Fruit fly (Drosophila melanogaster) whole organism, prepupa: ENCODE results near the gene CG42833.

ENCODE experiments used
- Blimp-1 ChIP-seq: fragments of 200-800 bp; sonication (Bioruptor generic); optimal IDR thresholded peaks from 3 replicates; lab custom pipeline; 2017; ENCODE audit warnings: missing biosample characterization, missing genetic modification characterization, mild to moderate bottlenecking, moderate library complexity, missing genetic modification reagents
- CG10669 ChIP-seq: fragments of 200-800 bp; sonication (Bioruptor generic); optimal IDR thresholded peaks from 3 replicates; lab custom pipeline; 2018; ENCODE audit warnings: missing biosample characterization, mild to moderate bottlenecking, missing genetic modification characterization, moderate library complexity
- CG16779 ChIP-seq: fragments of 200-800 bp; sonication (Bioruptor generic); optimal IDR thresholded peaks from 3 replicates; lab custom pipeline; 2017; ENCODE audit warnings: missing biosample characterization, mild to moderate bottlenecking, missing genetic modification characterization
- CG3919 ChIP-seq: fragments of 200-800 bp; sonication (Bioruptor generic); optimal IDR thresholded peaks from 3 replicates; lab custom pipeline; 2016; ENCODE audit warnings: missing biosample characterization, missing genetic modification characterization
- CG4318 ChIP-seq: fragments of 200-800 bp; sonication (Bioruptor generic); optimal IDR thresholded peaks from 3 replicates; lab custom pipeline; 2017; ENCODE audit warnings: missing biosample characterization, mild to moderate bottlenecking, missing genetic modification characterization
- CG6163 ChIP-seq: fragments of 200-800 bp; sonication (Bioruptor generic); IDR thresholded peaks from 3 replicates; pipeline ENCODE4 v1.3.6; 2022; ENCODE audit warnings: missing biosample characterization, missing genetic modification characterization
- CG6792 ChIP-seq: fragments of 200-800 bp; sonication (Bioruptor generic); optimal IDR thresholded peaks from 3 replicates; lab custom pipeline; 2016; ENCODE audit warnings: missing biosample characterization, missing genetic modification characterization
- CG6808 ChIP-seq: fragments of 200-800 bp; sonication (Bioruptor generic); optimal IDR thresholded peaks from 3 replicates; lab custom pipeline; 2017; ENCODE audit warnings: missing biosample characterization, missing genetic modification characterization, mild to moderate bottlenecking, moderate library complexity, missing genetic modification reagents
- CG7368 ChIP-seq: fragments of 200-800 bp; sonication (Bioruptor generic); optimal IDR thresholded peaks from 3 replicates; lab custom pipeline; 2016; ENCODE audit warnings: missing biosample characterization, missing genetic modification characterization
- CG8119 ChIP-seq: fragments of 200-800 bp; sonication (Bioruptor generic); IDR thresholded peaks from 3 replicates; pipeline ENCODE4 v1.3.6; 2022; ENCODE audit warnings: missing biosample characterization, missing genetic modification characterization
- Eip75B ChIP-seq: fragments of 200-800 bp; sonication (Bioruptor generic); optimal IDR thresholded peaks from 3 replicates; lab custom pipeline; 2016; ENCODE audit warnings: missing biosample characterization, missing genetic modification characterization
- Eip78C ChIP-seq: fragments of 200-800 bp; sonication (Bioruptor generic); peaks from one replicate; lab custom pipeline; 2016; ENCODE audit warnings: missing biosample characterization, missing genetic modification characterization
- Eip93F ChIP-seq: fragments of 200-800 bp; sonication (Bioruptor generic); optimal IDR thresholded peaks from 2 replicates; lab custom pipeline; 2016; ENCODE audit warnings: missing biosample characterization, mild to moderate bottlenecking, missing genetic modification characterization
- Ets96B ChIP-seq: fragments of 200-800 bp; optimal IDR thresholded peaks from 2 replicates; lab custom pipeline; 2019; ENCODE audit warnings: missing biosample characterization, mild to moderate bottlenecking, missing genetic modification characterization, moderate library complexity
- Gug ChIP-seq: fragments of 200-800 bp; sonication (Bioruptor generic); IDR thresholded peaks from 2 replicates; pipeline ENCODE4 v1.3.6; 2022; ENCODE audit warnings: missing biosample characterization, missing genetic modification characterization
- Hr38 ChIP-seq: sonication (Bioruptor generic); optimal IDR thresholded peaks from 2 replicates; lab custom pipeline; 2016; ENCODE audit warnings: missing biosample characterization, missing genetic modification characterization
- Met ChIP-seq: fragments of 200-800 bp; sonication (Bioruptor generic); optimal IDR thresholded peaks from 3 replicates; lab custom pipeline; 2016; ENCODE audit warnings: missing biosample characterization, missing genetic modification characterization
- Sox102F ChIP-seq: fragments of 200-800 bp; sonication (Bioruptor generic); optimal IDR thresholded peaks from 2 replicates; lab custom pipeline; 2016; ENCODE audit warnings: missing biosample characterization, mild to moderate bottlenecking, missing genetic modification characterization
- Sox15 ChIP-seq: fragments of 200-800 bp; sonication (Bioruptor generic); optimal IDR thresholded peaks from 3 replicates; lab custom pipeline; 2016; ENCODE audit warnings: missing biosample characterization, missing genetic modification characterization
- acj6 ChIP-seq: fragments of 200-800 bp; sonication (Bioruptor generic); optimal IDR thresholded peaks from 3 replicates; lab custom pipeline; 2016; ENCODE audit warnings: missing biosample characterization, missing genetic modification characterization
- dac ChIP-seq: fragments of 200-800 bp; sonication (Bioruptor generic); optimal IDR thresholded peaks from 2 replicates; lab custom pipeline; 2017; ENCODE audit warnings: missing biosample characterization, mild to moderate bottlenecking, missing genetic modification characterization
- esn ChIP-seq: fragments of 200-800 bp; sonication (Bioruptor generic); optimal IDR thresholded peaks from 2 replicates; lab custom pipeline; 2016; ENCODE audit warnings: missing biosample characterization, mild to moderate bottlenecking, missing genetic modification characterization, moderate library complexity
- fd59A ChIP-seq: fragments of 200-800 bp; sonication (Bioruptor generic); optimal IDR thresholded peaks from 2 replicates; lab custom pipeline; 2017; ENCODE audit warnings: missing biosample characterization, mild to moderate bottlenecking, missing genetic modification characterization, missing genetic modification reagents
- fkh ChIP-seq: fragments of 200-800 bp; sonication (Bioruptor generic); optimal IDR thresholded peaks from 3 replicates; lab custom pipeline; 2017; ENCODE audit warnings: missing biosample characterization, mild to moderate bottlenecking, missing genetic modification characterization, moderate library complexity
- pdm3 ChIP-seq: fragments of 200-800 bp; sonication (Bioruptor generic); optimal IDR thresholded peaks from 3 replicates; lab custom pipeline; 2016; ENCODE audit warnings: missing biosample characterization, missing genetic modification characterization
- salr ChIP-seq, 2 experiments: fragments of 200-800 bp; sonication (Bioruptor generic); optimal IDR thresholded peaks; 3 replicates each; lab custom pipeline; 2016 to 2018; ENCODE audit warnings: missing biosample characterization in 2 of 2, missing genetic modification characterization in 2 of 2, mild to moderate bottlenecking in 1 of 2
- spab ChIP-seq: fragments of 200-800 bp; sonication (Bioruptor generic); optimal IDR thresholded peaks from 2 replicates; lab custom pipeline; 2017; ENCODE audit warnings: missing biosample characterization, mild to moderate bottlenecking, missing genetic modification characterization, missing genetic modification reagents

CG42833 gene

dm6 chr3L:20226153-20226552, 26.3 kb downstream of the CG42833 start:
- TF ChIP-seq spab (GFP tag; lab: Kevin White, UChicago) (no peak), Met (no peak), CG3919 (GFP tag; lab: Kevin White, UChicago) (no peak), CG16779 (no peak), CG6808 (GFP tag; lab: Kevin White, UChicago) (no peak)
- TF ChIP-seq, all 60 proteins: peak for 0

- TF ChIP-seq Eip75B (GFP tag; lab: Kevin White, UChicago), result no peak
- TF ChIP-seq esn (GFP tag; lab: Kevin White, UChicago), result peak; percentile 17
- peak; percentile 87 for TF ChIP-seq Blimp-1 (GFP tag; lab: Kevin White, UChicago)
- peak; percentile 76 for TF ChIP-seq Eip93F
- peak; percentile 74 for TF ChIP-seq Eip78C
- 0 out of 3 replicates have a peak, but pooled peaks have one; percentile 17 for TF ChIP-seq CG6163 (GFP tag; lab: Robert Waterston, UW)
- no peak for TF ChIP-seq CG10669 (GFP tag; lab: Kevin White, UChicago)
- no peak for TF ChIP-seq CG16779
Measured at dm6 chr3L:20230178-20230775, 30.4 kb downstream of the CG42833 start.

- TF ChIP-seq pdm3, result no peak
- TF ChIP-seq fkh, result no peak
- no peak for TF ChIP-seq spab (GFP tag; lab: Kevin White, UChicago)
- TF ChIP-seq Hr38 (GFP tag; lab: Kevin White, UChicago), result no peak
- no peak for TF ChIP-seq CG4318 (GFP tag; lab: Kevin White, UChicago)
- TF ChIP-seq Sox15 (GFP tag; lab: Kevin White, UChicago), result no peak
- no peak for TF ChIP-seq Gug
- TF ChIP-seq Ets96B (tag; lab: Kevin White, UChicago), result no peak
- no peak for TF ChIP-seq dac
- TF ChIP-seq, all 60 proteins: peak for 0
Measured at dm6 chr3L:20231369-20231768, 31.5 kb downstream of the CG42833 start, which contains the start of gene CG13813. Gene CG13813, plus strand, starts transcription at chr3L:20231669.

dm6 chr3L:20237167-20237566, 37.3 kb downstream of the CG42833 start:
- TF ChIP-seq fd59A (GFP tag; lab: Kevin White, UChicago) (no peak), CG7368 (GFP tag; lab: Kevin White, UChicago) (no peak), Sox102F (no peak), Eip78C (no peak), Ets96B (tag; lab: Kevin White, UChicago) (no peak), CG8119 (GFP tag; lab: Robert Waterston, UW) (no peak), acj6 (GFP tag; lab: Kevin White, UChicago) (no peak), CG6792 (GFP tag; lab: Kevin White, UChicago) (no peak)
- TF ChIP-seq, all 60 proteins: peak for 0

- no peak for TF ChIP-seq salr (GFP tag; optimal IDR thresholded peaks at IDR 0.05; lab: Kevin White, UChicago)
- no peak for TF ChIP-seq spab (GFP tag; lab: Kevin White, UChicago)
- TF ChIP-seq CG4318 (GFP tag; lab: Kevin White, UChicago), result no peak
Measured at dm6 chr3L:20240753-20241152, 40.9 kb downstream of the CG42833 start, which contains the start of gene Clc. Gene Clc, plus strand, starts transcription at chr3L:20241053.

dm6 chr3L:20241163-20241970, 41.5 kb downstream of the CG42833 start, which contains the start of the genes CG6951 and CG17233:
Gene CG6951, plus strand, starts transcription at chr3L:20241267.
Gene CG17233, minus strand, starts transcription at chr3L:20241903.
- peak; percentile 89 for TF ChIP-seq fkh
- no peak for TF ChIP-seq Sox102F
- TF ChIP-seq, all 60 proteins: peak for 1
